Worm (Caenorhabditis elegans) whole organism, L4/young adult: ENCODE measurements around the gene hpo-36.

Source experiments
- W03F9.2 ChIP-seq: fragments of 150-350 bp; optimal IDR thresholded peaks from 2 replicates; lab custom pipeline; 2014; ENCODE audit warnings: missing biosample characterization, missing genetic modification characterization
- dao-5 ChIP-seq: sonication (generic microtip); optimal IDR thresholded peaks from 2 replicates; lab custom pipeline; 2016; ENCODE audit warnings: missing genotype, missing genetic modification characterization, moderate library complexity, missing compliant biosample characterization
- him-1 ChIP-seq: sonication (generic microtip); optimal IDR thresholded peaks from 2 replicates; lab custom pipeline; 2016; ENCODE audit warnings: missing genotype, missing genetic modification reagents, missing genetic modification characterization, missing compliant biosample characterization

- TF ChIP-seq dao-5 (tag; lab: Kevin White, UChicago): no peak
- TF ChIP-seq W03F9.2: no peak
- no peak for TF ChIP-seq him-1 (tag; lab: Kevin White, UChicago)
Measured at ce11 chrV:3759419-3759915, 20.3 kb upstream of the hpo-36 start, which contains the start of gene chk-1.
